Worm (Caenorhabditis elegans) whole organism, L3 larva: ENCODE measurements around the gene faah-1.

Experiments used
- ceh-16 ChIP-seq: sonication (generic microtip); optimal IDR thresholded peaks from 2 replicates; lab custom pipeline; 2017; ENCODE audit warnings: missing biosample characterization, missing genetic modification characterization
- eor-1 ChIP-seq, 2 experiments: fragments of 150-350 bp; optimal IDR thresholded peaks; 2 replicates each; lab custom pipeline; 2014 to 2018; ENCODE audit warnings: missing biosample characterization in 2 of 2, missing genetic modification characterization in 2 of 2
- lin-39 ChIP-seq: fragments of 150-350 bp; optimal IDR thresholded peaks from 2 replicates; lab custom pipeline; 2018; ENCODE audit warnings: missing biosample characterization, missing genetic modification reagents, missing genetic modification characterization
- unc-39 ChIP-seq: sonication (generic microtip); optimal IDR thresholded peaks from 4 replicates; lab custom pipeline; 2017; ENCODE audit warnings: missing biosample characterization, missing genetic modification characterization

- TF ChIP-seq eor-1 (tag; optimal IDR thresholded peaks at IDR 0.05; lab: Kevin White, UChicago) (no peak), lin-39 (tag; lab: Kevin White, UChicago) (no peak), unc-39 (tag; lab: Kevin White, UChicago) (no peak), ceh-16 (tag; lab: Kevin White, UChicago) (no peak)
These were observed 25.7 kb upstream of the faah-1 start, which contains the start of gene sph-1 for ce11 chrIV:8133536-8133935.
